Fruit fly (Drosophila melanogaster) whole organism, embryonic: ENCODE results near the gene CG10584.

Source experiments
- CG10267 ChIP-seq: fragments of 200-800 bp; sonication (Bioruptor generic); optimal IDR thresholded peaks from 2 replicates; lab custom pipeline; 2018; ENCODE audit warnings: missing biosample characterization, mild to moderate bottlenecking, missing genetic modification characterization, moderate library complexity
- CG12155 ChIP-seq: fragments of 200-800 bp; sonication (Bioruptor generic); optimal IDR thresholded peaks from 3 replicates; lab custom pipeline; 2016; ENCODE audit warnings: missing biosample characterization, missing genetic modification characterization
- CG13123 ChIP-seq: fragments of 200-800 bp; sonication (Bioruptor generic); optimal IDR thresholded peaks from 2 replicates; lab custom pipeline; 2016; ENCODE audit warnings: missing biosample characterization, missing genetic modification characterization
- CG14965 ChIP-seq: fragments of 200-800 bp; sonication (Bioruptor generic); optimal IDR thresholded peaks from 2 replicates; lab custom pipeline; 2016; ENCODE audit warnings: missing biosample characterization, missing genetic modification characterization, borderline replicate concordance
- CG15479 ChIP-seq: fragments of 200-800 bp; sonication (Bioruptor generic); optimal IDR thresholded peaks from 3 replicates; lab custom pipeline; 2019; ENCODE audit warnings: missing biosample characterization, mild to moderate bottlenecking, missing genetic modification characterization, moderate library complexity
- CG15601 ChIP-seq: fragments of 200-800 bp; sonication (Bioruptor generic); optimal IDR thresholded peaks from 3 replicates; lab custom pipeline; 2019; ENCODE audit warnings: missing biosample characterization, mild to moderate bottlenecking, missing genetic modification characterization, moderate library complexity
- CG17328 ChIP-seq: fragments of 200-800 bp; sonication (Bioruptor generic); IDR thresholded peaks from 2 replicates; pipeline ENCODE4 v1.3.6; 2022; ENCODE audit warnings: missing biosample characterization, missing genetic modification characterization
- CG17802 ChIP-seq: fragments of 200-800 bp; sonication (Bioruptor generic); optimal IDR thresholded peaks from 2 replicates; lab custom pipeline; 2018; ENCODE audit warnings: missing biosample characterization, mild to moderate bottlenecking, missing genetic modification characterization, moderate library complexity
- CG2116 ChIP-seq: fragments of 200-800 bp; sonication (Bioruptor generic); optimal IDR thresholded peaks from 3 replicates; lab custom pipeline; 2018; ENCODE audit warnings: missing biosample characterization, mild to moderate bottlenecking, missing genetic modification characterization
- CG2199 ChIP-seq: fragments of 200-800 bp; sonication (Bioruptor generic); IDR thresholded peaks from 3 replicates; pipeline ENCODE4 v1.3.6; 2022; ENCODE audit warnings: missing biosample characterization, missing genetic modification characterization
- CG32767 ChIP-seq: fragments of 200-800 bp; sonication (Bioruptor generic); IDR thresholded peaks from 2 replicates; pipeline ENCODE4 v1.3.6; 2022; ENCODE audit warnings: missing biosample characterization, missing genetic modification characterization
- CG4707 ChIP-seq: fragments of 200-800 bp; sonication (Bioruptor generic); optimal IDR thresholded peaks from 2 replicates; lab custom pipeline; 2018; ENCODE audit warnings: missing biosample characterization, mild to moderate bottlenecking, missing genetic modification characterization, moderate library complexity
- CG6683 ChIP-seq: fragments of 200-800 bp; sonication (Bioruptor generic); optimal IDR thresholded peaks from 2 replicates; lab custom pipeline; 2017; ENCODE audit warnings: missing biosample characterization, mild to moderate bottlenecking, missing genetic modification characterization, missing genetic modification reagents
- CG8290 ChIP-seq, 3 experiments: fragments of 200-800 bp; sonication (Bioruptor generic); optimal IDR thresholded peaks; 2 replicates each; lab custom pipeline; 2016 to 2019; ENCODE audit warnings: missing biosample characterization in 3 of 3, missing genetic modification characterization in 3 of 3, mild to moderate bottlenecking in 2 of 3, moderate library complexity in 1 of 3
- CG8944 ChIP-seq: fragments of 200-800 bp; sonication (Bioruptor generic); optimal IDR thresholded peaks from 3 replicates; lab custom pipeline; 2016; ENCODE audit warnings: missing biosample characterization, missing genetic modification characterization
- CHES-1-like ChIP-seq: fragments of 200-800 bp; sonication (Bioruptor generic); optimal IDR thresholded peaks from 2 replicates; lab custom pipeline; 2016; ENCODE audit warnings: missing biosample characterization, missing genetic modification characterization
- Dek ChIP-seq: fragments of 200-800 bp; sonication (Bioruptor generic); optimal IDR thresholded peaks from 3 replicates; lab custom pipeline; 2019; ENCODE audit warnings: missing biosample characterization, mild to moderate bottlenecking, missing genetic modification characterization, moderate library complexity
- E2f1 ChIP-seq: fragments of 200-800 bp; sonication (Bioruptor generic); IDR thresholded peaks from 2 replicates; pipeline ENCODE4 v1.3.6; 2022; ENCODE audit warnings: missing biosample characterization, missing genetic modification characterization
- Eip74EF ChIP-seq, 2 experiments: fragments of 200-800 bp in 1 of 2; fragments of >200 bp in 1 of 2; sonication (Bioruptor generic) in 1 of 2; optimal IDR thresholded peaks; 2 replicates each; lab custom pipeline; 2017 to 2019; ENCODE audit warnings: missing biosample characterization in 2 of 2, missing genetic modification characterization in 2 of 2, mild to moderate bottlenecking in 1 of 2, moderate library complexity in 1 of 2
- H2.0 ChIP-seq: fragments of 200-800 bp; sonication (Bioruptor generic); IDR thresholded peaks from 2 replicates; pipeline ENCODE4 v1.3.6; 2022; ENCODE audit warnings: missing biosample characterization, missing genetic modification characterization
- HLH4C ChIP-seq: fragments of 200-800 bp; sonication (Bioruptor generic); IDR thresholded peaks from 3 replicates; pipeline ENCODE4 v1.3.6; 2022; ENCODE audit warnings: missing biosample characterization, missing genetic modification characterization; ENCODE audit not compliant: partially characterized antibody
- Hr39 ChIP-seq: fragments of >200 bp; optimal IDR thresholded peaks from 2 replicates; lab custom pipeline; 2017
- Hr78 ChIP-seq, 2 experiments: fragments of 200-800 bp in 1 of 2; fragments of >200 bp in 1 of 2; sonication (Bioruptor generic) in 1 of 2; optimal IDR thresholded peaks; 2 replicates each; lab custom pipeline; 2017 to 2019; ENCODE audit warnings: missing biosample characterization in 2 of 2, missing genetic modification characterization in 2 of 2, mild to moderate bottlenecking in 1 of 2, moderate library complexity in 1 of 2
- MESR4 ChIP-seq: fragments of 200-800 bp; sonication (Bioruptor generic); optimal IDR thresholded peaks from 2 replicates; lab custom pipeline; 2018; ENCODE audit warnings: missing biosample characterization, mild to moderate bottlenecking, missing genetic modification characterization, moderate library complexity
- Mes4 ChIP-seq: fragments of 200-800 bp; sonication (Bioruptor generic); optimal IDR thresholded peaks from 2 replicates; lab custom pipeline; 2016; ENCODE audit warnings: missing biosample characterization, missing genetic modification characterization
- Mrtf ChIP-seq: fragments of 200-800 bp; sonication (Bioruptor generic); IDR thresholded peaks from 3 replicates; pipeline ENCODE4 v1.3.6; 2022; ENCODE audit warnings: missing biosample characterization, missing genetic modification characterization
- NfI ChIP-seq: fragments of 200-800 bp; sonication (Bioruptor generic); optimal IDR thresholded peaks from 3 replicates; lab custom pipeline; 2018; ENCODE audit warnings: missing biosample characterization, mild to moderate bottlenecking, missing genetic modification characterization, moderate library complexity
- Sox102F ChIP-seq: fragments of 200-800 bp; sonication (Bioruptor generic); optimal IDR thresholded peaks from 2 replicates; lab custom pipeline; 2018; ENCODE audit warnings: missing biosample characterization, mild to moderate bottlenecking, missing genetic modification characterization, moderate library complexity
- Spps ChIP-seq: fragments of 200-800 bp; sonication (Bioruptor generic); optimal IDR thresholded peaks from 2 replicates; lab custom pipeline; 2018; ENCODE audit warnings: missing biosample characterization, mild to moderate bottlenecking, missing genetic modification characterization
- Sry-β ChIP-seq: fragments of 200-800 bp; sonication (Bioruptor generic); optimal IDR thresholded peaks from 2 replicates; lab custom pipeline; 2018; ENCODE audit warnings: missing biosample characterization, mild to moderate bottlenecking, missing genetic modification characterization, moderate library complexity
- ac ChIP-seq: fragments of 200-800 bp; sonication (Bioruptor generic); optimal IDR thresholded peaks from 3 replicates; lab custom pipeline; 2017; ENCODE audit warnings: missing biosample characterization, mild to moderate bottlenecking, missing genetic modification characterization
- aop ChIP-seq: fragments of 200-800 bp; sonication (Bioruptor generic); IDR thresholded peaks from 2 replicates; pipeline ENCODE4 v1.3.6; 2022; ENCODE audit warnings: missing biosample characterization, missing genetic modification characterization
- bowl ChIP-seq: fragments of 200-800 bp; sonication (Bioruptor generic); IDR thresholded peaks from 2 replicates; pipeline ENCODE4 v1.3.6; 2022; ENCODE audit warnings: missing biosample characterization, missing genetic modification characterization
- dysf ChIP-seq: fragments of 200-800 bp; sonication (Bioruptor generic); IDR thresholded peaks from 3 replicates; pipeline ENCODE4 v1.3.6; 2022; ENCODE audit warnings: missing biosample characterization, missing genetic modification characterization
- fru ChIP-seq: fragments of >200 bp; optimal IDR thresholded peaks from 2 replicates; lab custom pipeline; 2017
- hbn ChIP-seq: fragments of 200-800 bp; sonication (Bioruptor generic); IDR thresholded peaks from 2 replicates; pipeline ENCODE4 v1.3.6; 2022; ENCODE audit warnings: missing biosample characterization, missing genetic modification characterization; ENCODE audit not compliant: partially characterized antibody
- knrl ChIP-seq: fragments of 200-800 bp; sonication (Bioruptor generic); IDR thresholded peaks from 3 replicates; pipeline ENCODE4 v1.3.6; 2022; ENCODE audit warnings: missing biosample characterization, missing genetic modification characterization; ENCODE audit not compliant: partially characterized antibody
- luna ChIP-seq: fragments of 200-800 bp; sonication (Bioruptor generic); optimal IDR thresholded peaks from 2 replicates; lab custom pipeline; 2016; ENCODE audit warnings: missing biosample characterization, missing genetic modification characterization
- maf-S ChIP-seq: fragments of 200-800 bp; sonication (Bioruptor generic); optimal IDR thresholded peaks from 2 replicates; lab custom pipeline; 2016; ENCODE audit warnings: missing biosample characterization, missing genetic modification characterization
- mam ChIP-seq: fragments of 200-800 bp; sonication (Bioruptor generic); optimal IDR thresholded peaks from 3 replicates; lab custom pipeline; 2016; ENCODE audit warnings: missing biosample characterization, missing genetic modification characterization
- pan ChIP-seq, 4 experiments: fragments of >200 bp in 3 of 4; fragments of 200-800 bp in 1 of 4; sonication (Bioruptor generic) in 1 of 4; optimal IDR thresholded peaks in 3 of 4; IDR thresholded peaks in 1 of 4; 2 replicates each; pipeline versions ENCODE4 v1.3.6 to Lab custom; 2017 to 2022; ENCODE audit warnings: missing biosample characterization in 2 of 4, missing genetic modification characterization in 2 of 4, mixed read lengths in 1 of 4
- peb ChIP-seq: fragments of 200-800 bp; sonication (Bioruptor generic); IDR thresholded peaks from 2 replicates; pipeline ENCODE4 v1.3.6; 2022; ENCODE audit warnings: missing biosample characterization, missing genetic modification characterization
- stc ChIP-seq: fragments of 200-800 bp; sonication (Bioruptor generic); IDR thresholded peaks from 2 replicates; pipeline ENCODE4 v1.3.6; 2022; ENCODE audit warnings: missing biosample characterization, missing genetic modification characterization
- tll ChIP-seq, 2 experiments: fragments of 200-800 bp in 1 of 2; fragments of >200 bp in 1 of 2; sonication (Bioruptor generic) in 1 of 2; optimal IDR thresholded peaks; 2 replicates each; lab custom pipeline; 2017 to 2019; ENCODE audit warnings: missing biosample characterization in 2 of 2, missing genetic modification characterization in 2 of 2, mild to moderate bottlenecking in 1 of 2, moderate library complexity in 1 of 2
- trem ChIP-seq: fragments of 200-800 bp; optimal IDR thresholded peaks from 3 replicates; lab custom pipeline; 2019; ENCODE audit warnings: missing biosample characterization, mild to moderate bottlenecking, missing genetic modification characterization, moderate library complexity
- tup ChIP-seq: fragments of 200-800 bp; sonication (Bioruptor generic); optimal IDR thresholded peaks from 2 replicates; lab custom pipeline; 2016; ENCODE audit warnings: missing biosample characterization, mild to moderate bottlenecking, missing genetic modification characterization, moderate library complexity
- twi ChIP-seq: fragments of 200-800 bp; optimal IDR thresholded peaks from 2 replicates; lab custom pipeline; 2019; ENCODE audit warnings: missing biosample characterization, mild to moderate bottlenecking, missing genetic modification characterization, moderate library complexity
- wor ChIP-seq: fragments of 200-800 bp; sonication (Bioruptor generic); IDR thresholded peaks from 2 replicates; pipeline ENCODE4 v1.3.6; 2022; ENCODE audit warnings: missing biosample characterization, missing genetic modification characterization
- zfh2 ChIP-seq: fragments of 200-800 bp; sonication (Bioruptor generic); optimal IDR thresholded peaks from 2 replicates; lab custom pipeline; 2016; ENCODE audit warnings: missing biosample characterization, missing genetic modification characterization

CG10584 gene

dm6 chr3L:21053763-21054162 is 22.6 kb upstream of the CG10584 start (continued):
- TF ChIP-seq CG15479 (GFP tag; lab: Kevin White, UChicago) (no peak), zfh2 (GFP tag; lab: Kevin White, UChicago) (no peak), hbn (GFP tag; lab: Robert Waterston, UW) (no peak), CG2199 (GFP tag; lab: Robert Waterston, UW) (peak; percentile 67; the same call in 1 of the 3 replicates), Sry-β (no peak), twi (tag; lab: Kevin White, UChicago) (no peak), Mrtf (GFP tag; lab: Robert Waterston, UW) (peak; percentile 47; the same call in 1 of the 3 replicates), CG15601 (tag; lab: Kevin White, UChicago) (peak; percentile 60), aop (GFP tag; lab: Robert Waterston, UW) (no peak), tll (GFP tag; optimal IDR thresholded peaks at IDR 0.05; lab: Kevin White, UChicago) (no peak), luna (GFP tag; lab: Kevin White, UChicago) (no peak), CG17802 (tag; lab: Kevin White, UChicago) (peak; percentile 30), tup (GFP tag; lab: Kevin White, UChicago) (peak; percentile 33), CG17328 (GFP tag; lab: Robert Waterston, UW) (peak; percentile 78), Hr39 (no peak), pan (optimal IDR thresholded peaks at IDR 0.05; lab: Kevin White, UChicago) (no peak), pan (GFP tag; optimal IDR thresholded peaks at IDR 0.05 in 1 of 2, IDR thresholded peaks at IDR 0.05 in 1 of 2) (peak in 1 of 2 experiments; percentile 82), bowl (no peak), CG13123 (GFP tag; lab: Kevin White, UChicago) (peak; percentile 49), CG4707 (peak; percentile 50), peb (GFP tag; lab: Robert Waterston, UW) (peak; percentile 69), stc (peak; percentile 82), CG32767 (no peak), NfI (peak; percentile 60), Mes4 (GFP tag; lab: Kevin White, UChicago) (peak; percentile 47), mam (peak; percentile 49), H2.0 (peak; percentile 67), knrl (GFP tag; lab: Robert Waterston, UW) (no peak), MESR4 (no peak), CG12155 (GFP tag; lab: Kevin White, UChicago) (peak; percentile 39), E2f1 (GFP tag; lab: Robert Waterston, UW) (peak; percentile 69), CHES-1-like (GFP tag; lab: Kevin White, UChicago) (peak; percentile 19), Eip74EF (GFP tag; optimal IDR thresholded peaks at IDR 0.05; lab: Kevin White, UChicago) (peak in 1 of 2 experiments; percentile 61), wor (GFP tag; lab: Robert Waterston, UW) (peak; percentile 62), trem (tag; lab: Kevin White, UChicago) (peak; percentile 26), CG14965 (no peak), CG10267 (tag; lab: Kevin White, UChicago) (peak; percentile 64), CG8944 (peak; percentile 56), fru (no peak), Dek (peak; percentile 77), CG2116 (GFP tag; lab: Kevin White, UChicago) (peak; percentile 26), Sox102F (GFP tag; lab: Kevin White, UChicago) (peak; percentile 90), Hr78 (GFP tag; optimal IDR thresholded peaks at IDR 0.05; lab: Kevin White, UChicago) (peak in 1 of 2 experiments; percentile 45), HLH4C (GFP tag; lab: Robert Waterston, UW) (no peak), dysf (GFP tag; lab: Robert Waterston, UW) (peak; percentile 72), CG8290 (GFP tag; optimal IDR thresholded peaks at IDR 0.05; lab: Kevin White, UChicago) (peak; percentile 21), CG8290 (tag; optimal IDR thresholded peaks at IDR 0.05; lab: Kevin White, UChicago) (peak in 1 of 2 experiments; percentile 27), maf-S (GFP tag; lab: Kevin White, UChicago) (no peak), CG6683 (GFP tag; lab: Kevin White, UChicago) (peak; percentile 25), ac (GFP tag; lab: Kevin White, UChicago) (no peak), Spps (tag; lab: Kevin White, UChicago) (peak; percentile 54)
